Fruit fly (Drosophila melanogaster) whole organism, embryonic: Measurements from ENCODE around the gene sordd2.

ENCODE experiments used
- CG31388 ChIP-seq: fragments of 200-800 bp; sonication (Bioruptor generic); optimal IDR thresholded peaks from 2 replicates; lab custom pipeline; 2016; ENCODE audit warnings: missing biosample characterization, missing genetic modification characterization
- CG8478 ChIP-seq: fragments of >200 bp; optimal IDR thresholded peaks from 2 replicates; lab custom pipeline; 2018
- H2.0 ChIP-seq: fragments of 200-800 bp; sonication (Bioruptor generic); IDR thresholded peaks from 2 replicates; pipeline ENCODE4 v1.3.6; 2022; ENCODE audit warnings: missing biosample characterization, missing genetic modification characterization
- MESR4 ChIP-seq: fragments of 200-800 bp; sonication (Bioruptor generic); optimal IDR thresholded peaks from 2 replicates; lab custom pipeline; 2018; ENCODE audit warnings: missing biosample characterization, mild to moderate bottlenecking, missing genetic modification characterization, moderate library complexity
- Sin3A ChIP-seq: fragments of >200 bp; optimal IDR thresholded peaks from 2 replicates; lab custom pipeline; 2018
- grau ChIP-seq: fragments of 200-800 bp; optimal IDR thresholded peaks from 3 replicates; lab custom pipeline; 2019; ENCODE audit warnings: missing biosample characterization, mild to moderate bottlenecking, missing genetic modification characterization, moderate library complexity
- hkb ChIP-seq, 2 experiments: fragments of 200-800 bp in 1 of 2; fragments of >200 bp in 1 of 2; sonication (Bioruptor generic) in 1 of 2; IDR thresholded peaks in 1 of 2; optimal IDR thresholded peaks in 1 of 2; 2 replicates each; pipeline versions ENCODE4 v1.3.6 to Lab custom; 2017 to 2022; ENCODE audit warnings: missing biosample characterization in 1 of 2, missing genetic modification characterization in 1 of 2
- onecut ChIP-seq: fragments of 200-800 bp; sonication (Bioruptor generic); IDR thresholded peaks from 2 replicates; pipeline ENCODE4 v1.3.6; 2022; ENCODE audit warnings: missing biosample characterization, missing genetic modification characterization
- trh ChIP-seq: fragments of 200-800 bp; sonication (Bioruptor generic); optimal IDR thresholded peaks from 2 replicates; lab custom pipeline; 2016; ENCODE audit warnings: missing biosample characterization, missing genetic modification characterization

DNA sequence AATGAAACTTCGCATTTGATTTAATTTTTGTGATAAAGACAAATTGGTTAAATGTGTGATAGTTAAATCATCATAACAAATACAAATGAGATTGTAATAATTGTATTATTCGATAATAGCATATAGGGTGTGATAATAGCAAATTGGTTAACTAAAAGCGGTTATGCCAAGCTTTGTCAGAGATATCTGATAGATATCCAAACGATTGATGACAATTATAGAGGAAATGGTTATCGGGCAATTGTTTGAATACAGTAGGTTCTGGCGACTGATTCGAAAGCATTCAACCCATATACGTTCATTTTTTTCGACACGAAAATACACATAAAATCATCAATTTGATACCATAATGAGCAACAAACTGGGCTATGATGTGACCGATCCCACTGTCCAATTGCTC lies 10.3 kb upstream of the sordd2 start, which contains the start of gene CG8509:
- no peak for TF ChIP-seq H2.0 (GFP tag; lab: Robert Waterston, UW)
- TF ChIP-seq CG8478 (lab: Kevin White, UChicago) = no peak
- TF ChIP-seq grau (tag; lab: Kevin White, UChicago) = no peak
- TF ChIP-seq MESR4 (GFP tag; lab: Kevin White, UChicago) = no peak
- TF ChIP-seq onecut = no peak
- no peak for TF ChIP-seq CG31388 (GFP tag; lab: Kevin White, UChicago)
- no peak for TF ChIP-seq trh (GFP tag; lab: Kevin White, UChicago)
- no peak for TF ChIP-seq Sin3A (lab: Kevin White, UChicago)
- TF ChIP-seq hkb (optimal IDR thresholded peaks at IDR 0.05; lab: Kevin White, UChicago) = no peak
- no peak for TF ChIP-seq hkb (GFP tag; IDR thresholded peaks at IDR 0.05; lab: Robert Waterston, UW)
